Fruit fly (Drosophila melanogaster): Measurements from ENCODE around the gene CG14605.

Gene CG14605

DNA sequence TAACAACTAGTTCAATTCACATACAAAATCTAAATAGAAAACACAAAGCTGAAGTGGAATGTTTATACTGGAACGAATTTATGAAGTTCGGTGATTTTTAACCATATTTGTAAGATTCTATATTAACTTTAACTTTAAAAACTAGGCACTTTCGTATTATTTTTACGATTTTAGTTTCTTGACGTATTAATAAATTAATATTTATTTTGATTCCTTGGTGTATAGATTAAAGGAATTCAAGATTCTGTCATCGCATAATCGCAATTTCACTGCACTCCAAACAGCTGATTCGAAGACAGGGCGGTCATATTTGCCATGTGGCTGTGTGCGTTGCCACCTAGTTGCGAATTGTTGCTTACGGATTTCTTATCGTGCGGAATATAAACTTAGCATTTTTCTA lies 30.0 kb upstream of the CG14605 start, which contains the start of the genes CG1227 and Dtwd2 (continued):
- TF ChIP-seq CG9797 (GFP tag; optimal IDR thresholded peaks at IDR 0.05) (peak; percentile 19), H15 (GFP tag; IDR thresholded peaks at IDR 0.05) (peak; percentile 78; the same call in 2 of the 3 replicates), shn (GFP tag; optimal IDR thresholded peaks at IDR 0.05) (no peak), p53 (GFP tag; optimal IDR thresholded peaks at IDR 0.05) (no peak), tin (GFP tag; optimal IDR thresholded peaks at IDR 0.05) (peak; percentile 77), fru (optimal IDR thresholded peaks at IDR 0.05) (no peak), klu (GFP tag; IDR thresholded peaks at IDR 0.05) (peak; percentile 67), CG5180 (GFP tag; optimal IDR thresholded peaks at IDR 0.05) (peak; percentile 66), Ptx1 (GFP tag; IDR thresholded peaks at IDR 0.05) (peak; percentile 90), phol (tag; optimal IDR thresholded peaks at IDR 0.05) (peak; percentile 92), Oli (tag; optimal IDR thresholded peaks at IDR 0.05) (peak; percentile 87), CG10431 (GFP tag; optimal IDR thresholded peaks at IDR 0.05) (peak; percentile 80), inv (GFP tag; IDR thresholded peaks at IDR 0.05; ENCODE audit: partially characterized antibody) (no peak), bab2 (GFP tag; optimal IDR thresholded peaks at IDR 0.05) (peak; percentile 64), Ada2b (GFP tag; IDR thresholded peaks at IDR 0.05) (peak; percentile 84), slbo (GFP tag; IDR thresholded peaks at IDR 0.05) (peak; percentile 87), CG2199 (GFP tag; IDR thresholded peaks at IDR 0.05) (no peak; the same call in 2 of the 3 replicates), slou (GFP tag; optimal IDR thresholded peaks at IDR 0.05) (peak; percentile 23), D19B (GFP tag; optimal IDR thresholded peaks at IDR 0.05) (peak; percentile 79), sug (tag; optimal IDR thresholded peaks at IDR 0.05) (peak; percentile 94), CG30431 (GFP tag; optimal IDR thresholded peaks at IDR 0.05) (peak; percentile 26), gt (GFP tag; IDR thresholded peaks at IDR 0.05) (peak; percentile 57), caup (GFP tag; optimal IDR thresholded peaks at IDR 0.05; ENCODE audit: severe bottlenecking) (peak; percentile 87), sens-2 (GFP tag; IDR thresholded peaks at IDR 0.05) (peak; percentile 80), CG12744 (GFP tag; optimal IDR thresholded peaks at IDR 0.05) (peak; percentile 57), CG3163 (GFP tag; optimal IDR thresholded peaks at IDR 0.05) (no peak), Asciz (GFP tag; optimal IDR thresholded peaks at IDR 0.05) (peak; percentile 85), CG15601 (tag; optimal IDR thresholded peaks at IDR 0.05) (peak; percentile 94), CG34422 (GFP tag; IDR thresholded peaks at IDR 0.05) (peak; percentile 92), pita (GFP tag; optimal IDR thresholded peaks at IDR 0.05) (no peak), Optix (GFP tag; IDR thresholded peaks at IDR 0.05) (no peak), so (GFP tag; IDR thresholded peaks at IDR 0.05) (peak; percentile 95), CG14014 (GFP tag; IDR thresholded peaks at IDR 0.05) (peak; percentile 94), unc-4 (GFP tag; IDR thresholded peaks at IDR 0.05; ENCODE audit: partially characterized antibody) (no peak), pfk (GFP tag; optimal IDR thresholded peaks at IDR 0.05) (no peak), grn (GFP tag; optimal IDR thresholded peaks at IDR 0.05) (peak; percentile 38), ken (GFP tag; IDR thresholded peaks at IDR 0.05) (peak; percentile 78; the same call in 1 of the 3 replicates), dpn (GFP tag; optimal IDR thresholded peaks at IDR 0.05) (peak; percentile 62 to 83), sr (GFP tag; IDR thresholded peaks at IDR 0.05) (no peak), CG3407 (GFP tag; optimal IDR thresholded peaks at IDR 0.05) (peak; percentile 78), D (optimal IDR thresholded peaks at IDR 0.05) (no peak), D (GFP tag; optimal IDR thresholded peaks at IDR 0.05) (no peak), eyg (GFP tag; optimal IDR thresholded peaks at IDR 0.05) (peak; percentile 66), wdn (GFP tag; IDR thresholded peaks at IDR 0.05) (peak; percentile 83), Antp (GFP tag; optimal IDR thresholded peaks at IDR 0.05) (no peak), dm (GFP tag; optimal IDR thresholded peaks at IDR 0.05) (peak; percentile 84), HLHmδ (GFP tag; optimal IDR thresholded peaks at IDR 0.05) (no peak), CG12155 (GFP tag; optimal IDR thresholded peaks at IDR 0.05) (no peak), CG9437 (GFP tag; optimal IDR thresholded peaks at IDR 0.05) (peak; percentile 86), CG7963 (GFP tag; IDR thresholded peaks at IDR 0.05; ENCODE audit: partially characterized antibody) (no peak), CG13296 (GFP tag; optimal IDR thresholded peaks at IDR 0.05) (peak; percentile 94), CG12104 (GFP tag; optimal IDR thresholded peaks at IDR 0.05) (peak; percentile 83)

Data from whole organism, embryonic.